Worm (Caenorhabditis elegans): ENCODE results near the gene C48B4.9.

The C48B4.9 gene

DNA sequence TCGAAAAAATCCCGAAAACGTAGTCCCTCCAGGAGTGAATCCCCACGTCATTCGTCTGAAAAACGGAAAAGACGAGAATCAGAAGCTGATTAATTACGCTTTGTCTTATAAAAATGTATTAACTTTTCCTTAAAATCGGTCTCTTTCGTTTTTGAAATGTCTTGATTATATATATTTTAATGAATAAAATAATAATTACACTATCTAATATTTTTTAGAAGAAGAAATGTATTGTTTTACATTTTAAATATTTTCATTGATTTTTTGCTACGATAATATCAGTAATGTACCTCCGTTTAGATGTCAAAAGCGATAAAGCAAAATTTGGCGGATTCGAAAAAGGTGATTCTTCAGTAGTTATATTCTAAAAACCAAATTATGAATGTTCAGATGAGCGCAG is 37.9 kb downstream of the C48B4.9 start, which contains the start of gene trpp-3:
Gene trpp-3, plus strand, starts transcription at position 301 of the 400 bp plus-strand sequence.
- TF ChIP-seq scrt-1 (GFP tag; IDR thresholded peaks at IDR 0.05), result no peak

DNA sequence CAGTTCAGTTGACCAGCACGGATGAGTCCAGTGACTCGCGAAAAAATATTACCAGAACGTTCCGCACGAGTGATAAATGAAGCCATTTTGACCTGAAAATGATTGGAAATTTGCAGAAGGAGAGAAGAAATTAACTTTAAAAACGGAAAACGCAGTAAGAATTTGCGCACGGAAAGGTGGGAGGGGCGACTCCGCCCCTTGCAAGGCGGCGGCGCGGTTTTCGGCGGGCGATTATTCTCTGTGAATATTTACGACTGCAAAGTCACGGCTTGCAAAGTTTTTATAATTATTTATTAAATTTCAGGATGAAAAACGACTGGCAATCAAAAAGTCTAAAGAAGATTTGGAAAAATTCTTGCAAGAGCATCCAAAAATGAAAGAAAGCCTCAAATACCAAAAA is 39.6 kb downstream of the C48B4.9 start, which contains the start of gene mrps-23:
Gene mrps-23, minus strand, starts transcription at position 92 of the 400 bp plus-strand sequence.
- TF ChIP-seq hmg-4 (GFP tag; optimal IDR thresholded peaks at IDR 0.05), result peak; percentile 7
- no peak for TF ChIP-seq B0310.2 (tag; optimal IDR thresholded peaks at IDR 0.05)

- TF ChIP-seq ets-7 (tag; optimal IDR thresholded peaks at IDR 0.05) (no peak), tbx-37 (GFP tag; conservative IDR thresholded peaks at IDR 0.05) (0 out of 2 replicates have a peak, but pooled peaks have one; percentile 13), hmg-4 (GFP tag; optimal IDR thresholded peaks at IDR 0.05) (peak; percentile 37), F13C5.2 (tag; optimal IDR thresholded peaks at IDR 0.05) (peak; percentile 36)
Measured at ce11 chrIII:9521410-9522090, 41.6 kb downstream of the C48B4.9 start, which contains the start of the genes clu-1 and prp-40. TSS of gene clu-1 (minus strand) at chrIII:9521460. TSS of gene prp-40 (plus strand) at chrIII:9522075.

ce11 chrIII:9516148-9516547 is 47.0 kb downstream of the C48B4.9 start, which contains the start of gene F55H2.7:
TSS of gene F55H2.7 (minus strand) at chrIII:9516248.
- no peak for TF ChIP-seq B0310.2 (tag; optimal IDR thresholded peaks at IDR 0.05)
- TF ChIP-seq ceh-13 (GFP tag; optimal IDR thresholded peaks at IDR 0.05), result no peak
- no peak for TF ChIP-seq tra-4 (tag; optimal IDR thresholded peaks at IDR 0.05)
- no peak for TF ChIP-seq sea-1 (GFP tag; conservative IDR thresholded peaks at IDR 0.05)
- no peak for TF ChIP-seq tbx-11 (GFP tag; IDR thresholded peaks at IDR 0.05)
- no peak for TF ChIP-seq hmbx-1 (tag; optimal IDR thresholded peaks at IDR 0.05)
- no peak for TF ChIP-seq aly-1 (tag; optimal IDR thresholded peaks at IDR 0.05)
- no peak for TF ChIP-seq pes-1 (GFP tag; IDR thresholded peaks at IDR 0.05)
- TF ChIP-seq scrt-1 (GFP tag; IDR thresholded peaks at IDR 0.05), result no peak
- no peak for TF ChIP-seq hnd-1 (tag; optimal IDR thresholded peaks at IDR 0.05)
- no peak for TF ChIP-seq ets-7 (tag; optimal IDR thresholded peaks at IDR 0.05)
- TF ChIP-seq flt-1 (GFP tag; IDR thresholded peaks at IDR 0.05), result no peak
- no peak for TF ChIP-seq F13C5.2 (tag; optimal IDR thresholded peaks at IDR 0.05)
- no peak for TF ChIP-seq hmg-4 (GFP tag; optimal IDR thresholded peaks at IDR 0.05)
- no peak for TF ChIP-seq ceh-36 (tag; optimal IDR thresholded peaks at IDR 0.05)

DNA sequence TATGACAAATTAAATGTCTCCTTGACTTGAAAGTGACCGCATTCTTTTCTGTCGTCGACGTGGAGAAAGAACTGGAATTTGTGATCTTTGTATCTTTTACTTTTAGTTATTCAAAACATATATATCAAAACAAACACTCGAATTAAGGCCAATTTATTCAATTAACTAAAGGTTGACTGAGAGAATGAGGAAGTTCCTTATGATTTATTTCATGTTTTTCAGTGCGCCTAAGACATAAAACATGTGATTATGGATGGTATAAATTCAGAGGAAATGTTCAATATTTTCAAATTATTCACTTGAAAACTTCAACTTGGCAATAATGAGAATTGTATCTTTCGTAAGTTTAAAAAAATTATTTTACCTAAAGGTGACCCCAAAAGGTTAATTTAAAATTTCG is 49.6 kb downstream of the C48B4.9 start, which contains the start of gene F55H2.8:
Gene F55H2.8, plus strand, starts transcription at position 301 of the 400 bp plus-strand sequence.
- TF ChIP-seq ets-7 (tag; optimal IDR thresholded peaks at IDR 0.05), result no peak
- no peak for TF ChIP-seq sea-1 (GFP tag; conservative IDR thresholded peaks at IDR 0.05)
- no peak for TF ChIP-seq scrt-1 (GFP tag; IDR thresholded peaks at IDR 0.05)
- no peak for TF ChIP-seq ama-1 (optimal IDR thresholded peaks at IDR 0.05)
- no peak for TF ChIP-seq hmbx-1 (tag; optimal IDR thresholded peaks at IDR 0.05)
- TF ChIP-seq tra-4 (tag; optimal IDR thresholded peaks at IDR 0.05), result no peak
- no peak for TF ChIP-seq F13C5.2 (tag; optimal IDR thresholded peaks at IDR 0.05)
- no peak for TF ChIP-seq hmg-4 (GFP tag; optimal IDR thresholded peaks at IDR 0.05)
- no peak for TF ChIP-seq aly-1 (tag; optimal IDR thresholded peaks at IDR 0.05)
- no peak for TF ChIP-seq B0310.2 (tag; optimal IDR thresholded peaks at IDR 0.05)
- TF ChIP-seq ceh-36 (tag; optimal IDR thresholded peaks at IDR 0.05), result no peak
- TF ChIP-seq ceh-13 (GFP tag; optimal IDR thresholded peaks at IDR 0.05), result no peak
- TF ChIP-seq hnd-1 (tag; optimal IDR thresholded peaks at IDR 0.05), result no peak
- no peak for TF ChIP-seq flt-1 (GFP tag; IDR thresholded peaks at IDR 0.05)
- TF ChIP-seq tbx-37 (GFP tag; conservative IDR thresholded peaks at IDR 0.05), result no peak

DNA sequence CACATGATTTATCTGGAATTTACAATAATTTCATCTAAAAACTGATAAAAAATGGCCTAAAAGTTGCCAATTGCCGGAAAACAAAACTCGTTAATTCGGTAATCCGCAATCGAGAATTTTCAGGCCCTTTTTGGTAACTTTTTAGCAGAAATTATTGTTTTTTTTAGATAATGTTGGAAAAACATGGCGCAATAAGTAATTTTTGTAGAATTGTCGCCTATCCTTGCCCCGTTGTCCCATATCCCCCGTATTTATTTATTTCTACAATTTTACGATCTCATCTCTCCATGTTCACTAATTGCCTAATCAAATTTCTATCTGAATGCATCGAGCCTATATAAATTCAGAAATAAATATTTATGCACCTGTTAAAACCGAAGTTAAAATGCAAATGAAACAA is 50.1 kb downstream of the C48B4.9 start:
- TF ChIP-seq pes-1 (GFP tag; IDR thresholded peaks at IDR 0.05) (no peak), tra-4 (tag; optimal IDR thresholded peaks at IDR 0.05) (no peak), ama-1 (optimal IDR thresholded peaks at IDR 0.05) (no peak), F13C5.2 (tag; optimal IDR thresholded peaks at IDR 0.05) (no peak), sea-1 (GFP tag; conservative IDR thresholded peaks at IDR 0.05) (no peak), tbx-37 (GFP tag; conservative IDR thresholded peaks at IDR 0.05) (no peak)
